Worm (Caenorhabditis elegans) whole organism, dauer: ENCODE measurements around the gene mbk-2.

ENCODE experiments used
- unc-62 ChIP-seq: sonication (generic microtip); optimal IDR thresholded peaks from 2 replicates; lab custom pipeline; 2017; ENCODE audit warnings: missing biosample characterization, missing genetic modification reagents, missing genetic modification characterization

The mbk-2 gene

ce11 chrIV:13028746-13029673 is 20.1 kb downstream of the mbk-2 start:
- TF ChIP-seq unc-62 (GFP tag; lab: Kevin White, UChicago): no peak

DNA sequence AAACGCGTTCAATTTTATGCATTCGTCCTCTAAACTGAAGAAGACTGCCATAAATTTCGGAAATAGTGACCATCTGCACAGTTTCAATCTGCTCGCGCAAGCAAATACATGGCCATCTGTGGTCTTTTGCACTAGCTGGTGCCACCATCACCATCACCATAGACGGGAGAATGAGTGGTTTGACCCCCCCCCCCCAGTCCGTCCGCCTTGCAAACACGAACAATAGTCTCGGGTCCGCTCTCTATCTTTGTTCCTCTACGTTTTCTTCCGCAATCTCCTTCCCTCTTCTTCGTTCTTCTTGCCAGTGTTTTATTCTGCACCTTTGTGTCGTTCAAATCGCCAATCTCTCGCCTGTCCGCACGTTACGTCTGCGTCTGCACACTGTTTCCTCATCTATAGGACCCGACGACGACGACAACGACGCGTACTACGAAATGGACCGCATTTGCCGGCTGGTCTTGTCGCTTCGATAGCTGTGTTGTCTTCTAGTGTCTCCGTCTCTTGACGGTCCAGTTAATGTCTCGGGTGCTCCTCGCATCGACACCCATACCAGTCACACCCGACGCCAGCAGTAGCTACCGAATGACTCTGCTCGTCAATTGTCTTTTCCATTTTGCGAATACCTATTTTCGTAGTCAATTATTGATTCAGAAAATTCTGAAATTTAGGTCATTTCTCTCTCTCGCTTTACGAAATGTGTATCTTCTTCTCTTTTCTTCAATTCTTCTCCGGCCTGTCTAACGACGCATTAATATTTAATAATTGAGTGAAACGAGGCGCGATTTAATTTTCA is 20.9 kb downstream of the mbk-2 start:
- TF ChIP-seq unc-62 (GFP tag; lab: Kevin White, UChicago): no peak

ce11 chrIV:13030467-13031299 is 21.7 kb downstream of the mbk-2 start:
- TF ChIP-seq unc-62 (GFP tag; lab: Kevin White, UChicago): no peak

ce11 chrIV:13032153-13032552 is 23.2 kb downstream of the mbk-2 start:
- TF ChIP-seq unc-62 (GFP tag; lab: Kevin White, UChicago): no peak

- no peak for TF ChIP-seq unc-62 (GFP tag; lab: Kevin White, UChicago)
Observed at ce11 chrIV:13033516-13033915, 24.6 kb downstream of the mbk-2 start.

ce11 chrIV:13035302-13035701 is 26.3 kb downstream of the mbk-2 start:
- TF ChIP-seq unc-62 (GFP tag; lab: Kevin White, UChicago): no peak

- no peak for TF ChIP-seq unc-62 (GFP tag; lab: Kevin White, UChicago)
Observed at ce11 chrIV:13036835-13037234, 27.9 kb downstream of the mbk-2 start.

DNA sequence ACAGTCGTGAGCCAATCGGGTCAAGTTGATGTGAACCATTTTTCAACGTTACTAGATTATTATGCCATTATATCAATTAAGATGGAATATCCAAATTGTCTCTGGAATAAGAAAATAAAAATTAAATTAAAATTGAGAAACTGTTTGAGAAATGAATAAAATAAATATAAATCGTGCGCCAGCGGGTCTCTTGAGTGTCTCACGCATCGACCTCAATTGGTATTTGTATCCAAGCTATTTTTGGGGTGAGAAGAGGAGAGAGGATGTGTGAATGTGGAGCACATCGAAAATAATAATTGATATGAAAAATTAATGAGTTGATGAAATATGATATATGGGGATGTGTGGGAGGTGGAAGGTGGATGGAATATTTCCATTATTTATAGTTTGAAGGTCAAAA is 29.9 kb downstream of the mbk-2 start, which contains the start of gene F49E11.2:
F49E11.2 (minus strand) TSS at position 101 of the 400 bp plus-strand sequence.
- TF ChIP-seq unc-62 (GFP tag; lab: Kevin White, UChicago): no peak

DNA sequence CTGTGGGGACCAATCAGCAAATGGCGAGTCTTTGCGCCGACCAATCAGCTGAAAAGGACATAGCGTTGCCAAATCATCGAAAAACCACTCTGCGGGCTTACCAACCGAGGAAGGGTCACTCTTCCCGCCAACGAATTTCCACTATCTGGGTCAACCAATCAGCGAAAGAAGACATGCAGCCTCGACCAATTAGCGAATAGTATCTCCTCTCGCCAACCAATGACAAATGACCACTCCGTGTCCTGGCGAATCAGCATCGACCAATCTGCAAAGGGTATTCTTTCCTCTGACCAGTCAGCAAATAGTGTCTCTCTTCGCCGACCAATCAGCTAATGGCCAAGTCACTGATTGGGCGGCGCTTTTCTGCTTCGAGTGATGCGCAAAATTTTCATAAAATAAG is 32.5 kb downstream of the mbk-2 start:
- no peak for TF ChIP-seq unc-62 (GFP tag; lab: Kevin White, UChicago)

ce11 chrIV:13042091-13042490 is 33.1 kb downstream of the mbk-2 start, which contains the start of gene amt-2:
TSS of gene amt-2 (plus strand) at chrIV:13042391.
- no peak for TF ChIP-seq unc-62 (GFP tag; lab: Kevin White, UChicago)

DNA sequence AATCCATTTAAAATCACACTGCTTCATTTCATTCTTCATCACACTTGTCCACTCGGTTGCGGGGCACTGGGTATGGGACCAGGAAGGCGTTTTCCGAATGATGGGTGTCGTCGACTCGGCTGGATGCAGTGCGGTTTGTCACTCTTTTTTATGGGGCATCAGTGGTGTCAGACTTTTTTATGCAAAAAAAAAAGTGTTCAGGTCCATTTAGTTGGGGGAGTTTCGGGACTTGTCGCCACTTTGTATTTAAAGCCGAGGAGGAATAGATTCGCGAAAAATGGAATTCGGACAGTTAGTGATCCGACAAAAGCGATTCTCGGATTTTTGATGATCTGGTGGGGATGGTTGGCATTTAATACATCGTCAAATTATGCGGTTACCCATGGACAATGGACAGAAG is 36.0 kb downstream of the mbk-2 start:
- TF ChIP-seq unc-62 (GFP tag; lab: Kevin White, UChicago): no peak

DNA sequence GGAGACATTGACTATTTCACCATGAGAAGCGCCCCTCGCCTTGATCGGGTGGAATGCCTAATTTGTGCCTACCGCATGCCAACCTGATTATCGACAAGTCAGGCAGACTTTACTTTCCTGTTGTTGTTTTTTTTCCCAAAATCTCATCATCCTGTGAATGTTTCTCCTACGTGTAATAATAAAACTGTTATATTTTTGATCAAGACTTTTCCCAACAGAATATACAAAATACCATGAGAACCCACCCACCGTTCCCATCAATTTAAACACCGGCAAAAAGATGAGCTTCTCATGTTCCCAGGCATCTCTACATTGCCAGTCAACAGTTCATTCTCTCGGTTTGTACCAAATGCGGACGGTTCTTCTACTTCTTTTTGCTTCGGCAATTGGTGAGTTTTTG is 37.9 kb downstream of the mbk-2 start, which contains the start of gene scl-9:
scl-9 (plus strand) TSS at position 301 of the 400 bp plus-strand sequence.
- no peak for TF ChIP-seq unc-62 (GFP tag; lab: Kevin White, UChicago)

DNA sequence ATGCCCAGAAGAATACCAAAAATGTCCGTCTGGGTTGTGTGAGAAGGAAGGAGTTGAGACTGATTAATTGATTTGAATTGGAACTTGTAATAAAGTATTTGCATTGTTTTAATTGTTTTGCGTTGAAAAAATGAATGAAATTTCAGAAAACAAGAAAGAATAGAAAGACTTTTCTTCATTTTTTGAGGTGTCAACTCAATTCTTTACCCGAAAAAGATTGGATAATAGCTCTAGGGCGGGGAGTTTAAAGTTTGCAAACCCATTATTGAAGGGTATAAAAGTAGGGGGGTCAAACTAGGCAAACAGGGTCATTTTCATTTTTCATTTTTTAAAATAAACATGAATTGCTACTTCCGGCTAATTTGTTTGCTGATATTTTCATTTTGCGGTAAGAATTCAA is 39.2 kb downstream of the mbk-2 start, which contains the start of gene scl-10:
scl-10 (plus strand) TSS at position 301 of the 400 bp plus-strand sequence.
- TF ChIP-seq unc-62 (GFP tag; lab: Kevin White, UChicago): no peak

DNA sequence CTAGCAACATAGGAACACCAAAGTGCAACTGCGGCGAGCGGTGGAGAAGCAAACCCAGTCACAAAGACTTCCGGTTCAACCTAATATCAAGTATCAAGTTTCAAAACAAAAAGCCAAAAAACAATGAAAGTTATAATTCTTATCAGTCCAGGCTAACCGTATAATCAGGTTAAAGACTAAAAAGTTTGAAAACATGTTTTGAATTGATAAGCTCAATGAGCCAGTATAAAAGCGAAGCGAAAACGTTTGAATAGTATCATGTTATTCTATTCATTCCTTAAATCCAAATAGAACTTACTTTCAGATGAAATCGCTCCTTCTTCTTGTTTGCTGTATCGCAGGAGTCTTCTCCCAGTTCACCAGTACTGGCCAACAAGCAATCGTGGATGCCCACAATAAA is 42.1 kb downstream of the mbk-2 start, which contains the start of gene scl-11:
scl-11 (plus strand) TSS at position 301 of the 400 bp plus-strand sequence.
- no peak for TF ChIP-seq unc-62 (GFP tag; lab: Kevin White, UChicago)

- TF ChIP-seq unc-62 (GFP tag; lab: Kevin White, UChicago): no peak
Observed at ce11 chrIV:13052568-13052967, 43.6 kb downstream of the mbk-2 start, which contains the start of gene F49E11.7. TSS of gene F49E11.7 (plus strand) at chrIV:13052868.
